Fruit fly (Drosophila melanogaster): ENCODE results near the gene gudu.

The gudu gene

dm6 chr2L:7387813-7388558 lies at the start of gene gudu, which contains the start of gene CG5149 (continued):
- TF ChIP-seq MTF-1 (GFP tag; optimal IDR thresholded peaks at IDR 0.05; ENCODE audit: borderline replicate concordance), result no peak
- TF ChIP-seq fd3F (GFP tag; optimal IDR thresholded peaks at IDR 0.05), result no peak
- TF ChIP-seq ERR (GFP tag; optimal IDR thresholded peaks at IDR 0.05), result no peak
- no peak for TF ChIP-seq jigr1 (GFP tag; IDR thresholded peaks at IDR 0.05)
- TF ChIP-seq BEAF-32 (GFP tag; optimal IDR thresholded peaks at IDR 0.05), result peak; percentile 90
- TF ChIP-seq tup (GFP tag; optimal IDR thresholded peaks at IDR 0.05), result no peak
- no peak for TF ChIP-seq dpn (GFP tag; optimal IDR thresholded peaks at IDR 0.05)
- no peak for TF ChIP-seq Asciz (GFP tag; optimal IDR thresholded peaks at IDR 0.05)
- no peak for TF ChIP-seq lola (GFP tag; optimal IDR thresholded peaks at IDR 0.05)
- no peak for TF ChIP-seq C15 (GFP tag; IDR thresholded peaks at IDR 0.05)
- no peak for TF ChIP-seq CG15696 (tag; optimal IDR thresholded peaks at IDR 0.05)
- no peak for TF ChIP-seq shn (GFP tag; optimal IDR thresholded peaks at IDR 0.05)
- TF ChIP-seq CG8765 (GFP tag; IDR thresholded peaks at IDR 0.05), result peak; percentile 51
- no peak for TF ChIP-seq CG4328 (GFP tag; optimal IDR thresholded peaks at IDR 0.05)
- TF ChIP-seq CG18476 (GFP tag; optimal IDR thresholded peaks at IDR 0.05), result no peak
- TF ChIP-seq lbe (GFP tag; optimal IDR thresholded peaks at IDR 0.05), result no peak
- no peak for TF ChIP-seq CG34422 (GFP tag; IDR thresholded peaks at IDR 0.05)
- no peak for TF ChIP-seq pum (GFP tag; optimal IDR thresholded peaks at IDR 0.05)
- TF ChIP-seq corto (GFP tag; optimal IDR thresholded peaks at IDR 0.05), result no peak
- no peak for TF ChIP-seq fd64A (GFP tag; optimal IDR thresholded peaks at IDR 0.05)
- TF ChIP-seq pros (GFP tag; optimal IDR thresholded peaks at IDR 0.05), result peak; percentile 40
- no peak for TF ChIP-seq gsb-n (tag; optimal IDR thresholded peaks at IDR 0.05)
- no peak for TF ChIP-seq oc (tag; optimal IDR thresholded peaks at IDR 0.05)
- no peak for TF ChIP-seq Hey (tag; optimal IDR thresholded peaks at IDR 0.05)
- TF ChIP-seq CG11085 (GFP tag; IDR thresholded peaks at IDR 0.05), result no peak
- TF ChIP-seq CG2199 (GFP tag; IDR thresholded peaks at IDR 0.05), result no peak
- TF ChIP-seq CG3407 (GFP tag; optimal IDR thresholded peaks at IDR 0.05), result no peak
- TF ChIP-seq CG3726 (GFP tag; IDR thresholded peaks at IDR 0.05), result no peak
- peak; percentile 94 for TF ChIP-seq Bgb (GFP tag; IDR thresholded peaks at IDR 0.05; ENCODE audit: partially characterized antibody)
- TF ChIP-seq Myb (GFP tag; optimal IDR thresholded peaks at IDR 0.05), result peak; percentile 46
- no peak for TF ChIP-seq CG1792 (GFP tag; optimal IDR thresholded peaks at IDR 0.05)
- TF ChIP-seq CG34224 (GFP tag; IDR thresholded peaks at IDR 0.05; ENCODE audit: partially characterized antibody), result peak; percentile 83
- TF ChIP-seq CG13123 (GFP tag; optimal IDR thresholded peaks at IDR 0.05), result no peak
- no peak for TF ChIP-seq CG10979 (tag; optimal IDR thresholded peaks at IDR 0.05)
- no peak for TF ChIP-seq kni (GFP tag; optimal IDR thresholded peaks at IDR 0.05)
- TF ChIP-seq CG6689 (GFP tag; IDR thresholded peaks at IDR 0.05), result no peak
- no peak for TF ChIP-seq CG10321 (GFP tag; IDR thresholded peaks at IDR 0.05)
- TF ChIP-seq Meics (GFP tag; optimal IDR thresholded peaks at IDR 0.05), result no peak
- TF ChIP-seq danr (GFP tag; IDR thresholded peaks at IDR 0.05), result no peak
- TF ChIP-seq Chrac-16 (GFP tag; optimal IDR thresholded peaks at IDR 0.05), result no peak
- no peak for TF ChIP-seq NFAT (GFP tag; IDR thresholded peaks at IDR 0.05)
- peak; percentile 90 for TF ChIP-seq pzg (GFP tag; optimal IDR thresholded peaks at IDR 0.05)
- no peak for TF ChIP-seq scrt (GFP tag; optimal IDR thresholded peaks at IDR 0.05)
- TF ChIP-seq CG5245 (GFP tag; optimal IDR thresholded peaks at IDR 0.05), result no peak
- no peak for TF ChIP-seq gcm2 (GFP tag; optimal IDR thresholded peaks at IDR 0.05)
- no peak for TF ChIP-seq pan (optimal IDR thresholded peaks at IDR 0.05)
- no peak for TF ChIP-seq pan (GFP tag; optimal IDR thresholded peaks at IDR 0.05 in 1 of 2, IDR thresholded peaks at IDR 0.05 in 1 of 2)
- TF ChIP-seq Fer2 (tag; optimal IDR thresholded peaks at IDR 0.05), result no peak
- TF ChIP-seq Sry-δ (GFP tag; optimal IDR thresholded peaks at IDR 0.05), result peak; percentile 92
- peak; percentile 59 for TF ChIP-seq Sin3A (optimal IDR thresholded peaks at IDR 0.05)

Measured in whole organism, embryonic.